Fruit fly (Drosophila melanogaster): ENCODE data around the gene Hmgcl.

Hmgcl gene

DNA sequence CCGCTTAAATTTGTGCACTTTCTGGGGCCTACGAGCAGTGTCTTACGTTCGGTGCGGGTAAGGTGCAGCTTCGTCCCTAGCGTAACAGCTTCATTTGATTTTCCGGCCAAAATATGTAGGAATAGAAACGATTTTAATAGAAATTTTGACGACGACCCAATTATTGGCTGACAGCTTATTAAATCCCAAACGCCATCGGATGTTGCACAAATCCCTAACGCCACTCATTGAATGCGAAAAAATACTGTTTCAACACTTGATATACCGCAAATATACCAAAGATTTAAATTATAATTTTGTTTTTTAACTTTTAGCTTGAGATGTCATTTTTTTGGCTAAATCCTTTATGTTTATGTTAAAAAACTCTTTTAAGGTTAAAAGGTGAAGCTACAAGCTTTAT lies 15.1 kb upstream of the Hmgcl start, which contains the start of gene Fgop2 (continued):
- TF ChIP-seq CG14965 (GFP tag; optimal IDR thresholded peaks at IDR 0.05; ENCODE audit: borderline replicate concordance) (no peak), otp (GFP tag; IDR thresholded peaks at IDR 0.05) (no peak), CG11560 (tag; IDR thresholded peaks at IDR 0.05) (no peak), Atf6 (GFP tag; IDR thresholded peaks at IDR 0.05) (no peak), ken (GFP tag; IDR thresholded peaks at IDR 0.05) (no peak), Hsf (GFP tag; optimal IDR thresholded peaks at IDR 0.05) (no peak), CG7372 (GFP tag; IDR thresholded peaks at IDR 0.05) (no peak), CG12299 (tag; optimal IDR thresholded peaks at IDR 0.05) (no peak), ATbp (GFP tag; optimal IDR thresholded peaks at IDR 0.05) (no peak), schlank (tag; optimal IDR thresholded peaks at IDR 0.05) (no peak), NfI (GFP tag; optimal IDR thresholded peaks at IDR 0.05) (no peak), Bdp1 (GFP tag; optimal IDR thresholded peaks at IDR 0.05) (no peak), CG2712 (tag; optimal IDR thresholded peaks at IDR 0.05) (peak; percentile 4), CG9437 (GFP tag; optimal IDR thresholded peaks at IDR 0.05) (no peak), tx (GFP tag; optimal IDR thresholded peaks at IDR 0.05) (no peak), CG17359 (tag; optimal IDR thresholded peaks at IDR 0.05) (no peak), phol (tag; optimal IDR thresholded peaks at IDR 0.05) (peak; percentile 15), CG5180 (GFP tag; optimal IDR thresholded peaks at IDR 0.05) (no peak), dm (GFP tag; optimal IDR thresholded peaks at IDR 0.05) (no peak), odd (GFP tag; optimal IDR thresholded peaks at IDR 0.05) (no peak), E2f2 (GFP tag; IDR thresholded peaks at IDR 0.05) (peak; percentile 82), CkIIα-i1 (GFP tag; IDR thresholded peaks at IDR 0.05) (no peak), CG12659 (GFP tag; optimal IDR thresholded peaks at IDR 0.05) (peak; percentile 26), ap (GFP tag; IDR thresholded peaks at IDR 0.05) (no peak), CG10209 (GFP tag; optimal IDR thresholded peaks at IDR 0.05) (no peak), CG8359 (GFP tag; optimal IDR thresholded peaks at IDR 0.05; ENCODE audit: borderline replicate concordance) (no peak), CG3847 (GFP tag; IDR thresholded peaks at IDR 0.05) (no peak), CG6689 (GFP tag; IDR thresholded peaks at IDR 0.05) (no peak), MBD-R2 (GFP tag; IDR thresholded peaks at IDR 0.05) (peak; percentile 69), Scr (GFP tag; IDR thresholded peaks at IDR 0.05; ENCODE audit: partially characterized antibody) (no peak), unpg (GFP tag; optimal IDR thresholded peaks at IDR 0.05) (no peak), CG7745 (tag; optimal IDR thresholded peaks at IDR 0.05) (no peak), stc (GFP tag; IDR thresholded peaks at IDR 0.05) (no peak), Sry-β (GFP tag; optimal IDR thresholded peaks at IDR 0.05) (no peak), sc (optimal IDR thresholded peaks at IDR 0.05) (no peak), sc (GFP tag; optimal IDR thresholded peaks at IDR 0.05) (no peak), oc (tag; optimal IDR thresholded peaks at IDR 0.05) (no peak), stwl (tag; optimal IDR thresholded peaks at IDR 0.05) (peak; percentile 83), CG9727 (GFP tag; optimal IDR thresholded peaks at IDR 0.05) (no peak), so (GFP tag; IDR thresholded peaks at IDR 0.05) (no peak), YL-1 (GFP tag; optimal IDR thresholded peaks at IDR 0.05) (peak; percentile 72), CG10959 (GFP tag; IDR thresholded peaks at IDR 0.05) (no peak), CG30020 (tag; optimal IDR thresholded peaks at IDR 0.05) (peak; percentile 13), Optix (GFP tag; IDR thresholded peaks at IDR 0.05) (no peak), CG15269 (tag; optimal IDR thresholded peaks at IDR 0.05) (no peak), CG15514 (GFP tag; optimal IDR thresholded peaks at IDR 0.05) (peak; percentile 84), CG4617 (GFP tag; optimal IDR thresholded peaks at IDR 0.05; ENCODE audit: borderline replicate concordance) (peak; percentile 80), Trl (optimal IDR thresholded peaks at IDR 0.05) (no peak), Trl (GFP tag; optimal IDR thresholded peaks at IDR 0.05) (no peak), CG9215 (GFP tag; IDR thresholded peaks at IDR 0.05) (no peak), CG2116 (GFP tag; optimal IDR thresholded peaks at IDR 0.05) (peak; percentile 6), CG15073 (GFP tag; optimal IDR thresholded peaks at IDR 0.05) (no peak)
